Fruit fly (Drosophila melanogaster) whole organism, embryonic: ENCODE data around the gene CG13949.

Experiments
- BEAF-32 ChIP-seq: fragments of 200-800 bp; sonication (Bioruptor generic); optimal IDR thresholded peaks from 3 replicates; lab custom pipeline; 2017; ENCODE audit warnings: missing biosample characterization, missing genetic modification characterization, mild to moderate bottlenecking, moderate library complexity, missing genetic modification reagents
- CG10565 ChIP-seq: fragments of 200-800 bp; sonication (Bioruptor generic); optimal IDR thresholded peaks from 3 replicates; lab custom pipeline; 2016; ENCODE audit warnings: missing biosample characterization, mild to moderate bottlenecking, missing genetic modification characterization
- CG11093 ChIP-seq: fragments of 200-800 bp; sonication (Bioruptor generic); IDR thresholded peaks from 3 replicates; pipeline ENCODE4 v1.3.6; 2022; ENCODE audit warnings: missing biosample characterization, missing genetic modification characterization
- CG13624 ChIP-seq: fragments of 200-800 bp; sonication (Bioruptor generic); optimal IDR thresholded peaks from 2 replicates; lab custom pipeline; 2016; ENCODE audit warnings: missing biosample characterization, missing genetic modification characterization
- CG17359 ChIP-seq: fragments of 200-800 bp; sonication (Bioruptor generic); optimal IDR thresholded peaks from 3 replicates; lab custom pipeline; 2018; ENCODE audit warnings: missing biosample characterization, mild to moderate bottlenecking, missing genetic modification characterization, moderate library complexity
- CG18262 ChIP-seq: fragments of 200-800 bp; optimal IDR thresholded peaks from 3 replicates; lab custom pipeline; 2019; ENCODE audit warnings: missing biosample characterization, mild to moderate bottlenecking, missing genetic modification characterization, moderate library complexity
- CG30431 ChIP-seq: fragments of 200-800 bp; sonication (Bioruptor generic); optimal IDR thresholded peaks from 2 replicates; lab custom pipeline; 2017; ENCODE audit warnings: missing biosample characterization, missing genetic modification characterization
- CG31224 ChIP-seq: fragments of 200-800 bp; sonication (Bioruptor generic); IDR thresholded peaks from 2 replicates; pipeline ENCODE4 v1.3.6; 2022; ENCODE audit warnings: missing biosample characterization, missing genetic modification characterization
- CG31365 ChIP-seq: fragments of 200-800 bp; sonication (Bioruptor generic); optimal IDR thresholded peaks from 2 replicates; lab custom pipeline; 2018; ENCODE audit warnings: missing biosample characterization, mild to moderate bottlenecking, missing genetic modification characterization
- CG34422 ChIP-seq: fragments of 200-800 bp; sonication (Bioruptor generic); IDR thresholded peaks from 3 replicates; pipeline ENCODE4 v1.3.6; 2022; ENCODE audit warnings: missing biosample characterization, missing genetic modification characterization
- CG43689 ChIP-seq: fragments of 200-800 bp; sonication (Bioruptor generic); IDR thresholded peaks from 2 replicates; pipeline ENCODE4 v1.3.6; 2022; ENCODE audit warnings: missing biosample characterization, missing genetic modification characterization
- CG5953 ChIP-seq: fragments of 200-800 bp; sonication (Bioruptor generic); IDR thresholded peaks from 2 replicates; pipeline ENCODE4 v1.3.6; 2022; ENCODE audit warnings: missing biosample characterization, missing genetic modification characterization
- CG6689 ChIP-seq: fragments of 200-800 bp; sonication (Bioruptor generic); IDR thresholded peaks from 2 replicates; pipeline ENCODE4 v1.3.6; 2022; ENCODE audit warnings: missing biosample characterization, missing genetic modification characterization
- CG8290 ChIP-seq, 3 experiments: fragments of 200-800 bp; sonication (Bioruptor generic); optimal IDR thresholded peaks; 2 replicates each; lab custom pipeline; 2016 to 2019; ENCODE audit warnings: missing biosample characterization in 3 of 3, missing genetic modification characterization in 3 of 3, mild to moderate bottlenecking in 2 of 3, moderate library complexity in 1 of 3
- CG8359 ChIP-seq: fragments of 200-800 bp; sonication (Bioruptor generic); optimal IDR thresholded peaks from 2 replicates; lab custom pipeline; 2017; ENCODE audit warnings: missing biosample characterization, mild to moderate bottlenecking, missing genetic modification characterization, borderline replicate concordance
- CTCF ChIP-seq: fragments of 200-800 bp; sonication (Bioruptor generic); optimal IDR thresholded peaks from 2 replicates; lab custom pipeline; 2017; ENCODE audit warnings: missing biosample characterization, mild to moderate bottlenecking, missing genetic modification characterization, moderate library complexity
- Chrac-16 ChIP-seq: fragments of 200-800 bp; sonication (Bioruptor generic); optimal IDR thresholded peaks from 3 replicates; lab custom pipeline; 2016; ENCODE audit warnings: missing biosample characterization, missing genetic modification characterization
- CkIIα-i1 ChIP-seq: fragments of 200-800 bp; sonication (Bioruptor generic); IDR thresholded peaks from 2 replicates; pipeline ENCODE4 v1.3.6; 2022; ENCODE audit warnings: missing biosample characterization, missing genetic modification characterization
- GATAe ChIP-seq: fragments of 200-800 bp; sonication (Bioruptor generic); conservative IDR thresholded peaks from 2 replicates; pipeline ENCODE4 v1.3.6; 2022; ENCODE audit warnings: missing biosample characterization, missing genetic modification characterization
- Gsc ChIP-seq: fragments of 200-800 bp; sonication (Bioruptor generic); IDR thresholded peaks from 2 replicates; pipeline ENCODE4 v1.3.6; 2022; ENCODE audit warnings: missing biosample characterization, missing genetic modification characterization
- HLH3B ChIP-seq: fragments of 200-800 bp; sonication (Bioruptor generic); IDR thresholded peaks from 2 replicates; pipeline ENCODE4 v1.3.6; 2022; ENCODE audit warnings: missing biosample characterization, missing genetic modification characterization
- Lim3 ChIP-seq: fragments of 200-800 bp; sonication (Bioruptor generic); IDR thresholded peaks from 2 replicates; pipeline ENCODE4 v1.3.6; 2022; ENCODE audit warnings: missing biosample characterization, missing genetic modification characterization
- Lpt ChIP-seq: fragments of >200 bp; optimal IDR thresholded peaks from 2 replicates; lab custom pipeline; 2018; ENCODE audit warnings: missing biosample characterization, missing genetic modification characterization
- MESR4 ChIP-seq: fragments of 200-800 bp; sonication (Bioruptor generic); optimal IDR thresholded peaks from 2 replicates; lab custom pipeline; 2018; ENCODE audit warnings: missing biosample characterization, mild to moderate bottlenecking, missing genetic modification characterization, moderate library complexity
- Max ChIP-seq: fragments of 200-800 bp; sonication (Bioruptor generic); optimal IDR thresholded peaks from 2 replicates; lab custom pipeline; 2016; ENCODE audit warnings: missing biosample characterization, mild to moderate bottlenecking, missing genetic modification characterization
- Meics ChIP-seq: fragments of 200-800 bp; sonication (Bioruptor generic); optimal IDR thresholded peaks from 2 replicates; lab custom pipeline; 2017; ENCODE audit warnings: missing biosample characterization, mild to moderate bottlenecking, missing genetic modification characterization
- Pdp1 ChIP-seq, 2 experiments: fragments of 200-800 bp; sonication (Bioruptor generic); optimal IDR thresholded peaks; 3 replicates each; lab custom pipeline; 2016; ENCODE audit warnings: missing biosample characterization in 2 of 2, missing genetic modification characterization in 2 of 2, mild to moderate bottlenecking in 1 of 2, moderate library complexity in 1 of 2
- Ptx1 ChIP-seq: fragments of 200-800 bp; sonication (Bioruptor generic); IDR thresholded peaks from 2 replicates; pipeline ENCODE4 v1.3.6; 2022; ENCODE audit warnings: missing biosample characterization, missing genetic modification characterization
- Sin3A ChIP-seq: fragments of >200 bp; optimal IDR thresholded peaks from 2 replicates; lab custom pipeline; 2018
- Sry-β ChIP-seq: fragments of 200-800 bp; sonication (Bioruptor generic); optimal IDR thresholded peaks from 2 replicates; lab custom pipeline; 2018; ENCODE audit warnings: missing biosample characterization, mild to moderate bottlenecking, missing genetic modification characterization, moderate library complexity
- TFAM ChIP-seq: fragments of 200-800 bp; sonication (Bioruptor generic); optimal IDR thresholded peaks from 2 replicates; lab custom pipeline; 2017; ENCODE audit warnings: missing biosample characterization, missing genetic modification characterization, inconsistent platforms
- Tbp ChIP-seq: fragments of >200 bp; optimal IDR thresholded peaks from 2 replicates; lab custom pipeline; 2018; ENCODE audit warnings: missing biosample characterization, missing genetic modification characterization
- bowl ChIP-seq: fragments of 200-800 bp; sonication (Bioruptor generic); IDR thresholded peaks from 2 replicates; pipeline ENCODE4 v1.3.6; 2022; ENCODE audit warnings: missing biosample characterization, missing genetic modification characterization
- cg ChIP-seq: fragments of 200-800 bp; sonication (Bioruptor generic); optimal IDR thresholded peaks from 3 replicates; lab custom pipeline; 2019; ENCODE audit warnings: missing biosample characterization, mild to moderate bottlenecking, missing genetic modification characterization, moderate library complexity
- crp ChIP-seq, 2 experiments: fragments of 200-800 bp; sonication (Bioruptor generic); optimal IDR thresholded peaks; 2 replicates in 1 of 2; 3 replicates in 1 of 2; lab custom pipeline; 2017; ENCODE audit warnings: missing biosample characterization in 2 of 2, missing genetic modification characterization in 2 of 2, mild to moderate bottlenecking in 1 of 2, moderate library complexity in 1 of 2
- danr ChIP-seq: fragments of 200-800 bp; sonication (Bioruptor generic); IDR thresholded peaks from 2 replicates; pipeline ENCODE4 v1.3.6; 2022; ENCODE audit warnings: missing biosample characterization, missing genetic modification characterization
- dati ChIP-seq: fragments of 200-800 bp; sonication (Bioruptor generic); IDR thresholded peaks from 2 replicates; pipeline ENCODE4 v1.3.6; 2022; ENCODE audit warnings: missing biosample characterization, missing genetic modification characterization
- dpn ChIP-seq, 2 experiments: fragments of 200-800 bp; sonication (Bioruptor generic); optimal IDR thresholded peaks; 3 replicates each; lab custom pipeline; 2016; ENCODE audit warnings: missing biosample characterization in 2 of 2, missing genetic modification characterization in 2 of 2
- dysf ChIP-seq: fragments of 200-800 bp; sonication (Bioruptor generic); IDR thresholded peaks from 3 replicates; pipeline ENCODE4 v1.3.6; 2022; ENCODE audit warnings: missing biosample characterization, missing genetic modification characterization
- ewg ChIP-seq: fragments of 200-800 bp; sonication (Bioruptor generic); optimal IDR thresholded peaks from 3 replicates; lab custom pipeline; 2017; ENCODE audit warnings: mild to moderate bottlenecking, missing biosample characterization, missing genetic modification reagents, missing genetic modification characterization
- ftz-f1 ChIP-seq: fragments of 200-800 bp; sonication (Bioruptor generic); optimal IDR thresholded peaks from 2 replicates; lab custom pipeline; 2016; ENCODE audit warnings: missing biosample characterization, missing genetic modification characterization
- nmo ChIP-seq: fragments of 200-800 bp; sonication (Bioruptor generic); optimal IDR thresholded peaks from 2 replicates; lab custom pipeline; 2018; ENCODE audit warnings: missing biosample characterization, mild to moderate bottlenecking, missing genetic modification characterization, moderate library complexity
- pb ChIP-seq: fragments of 200-800 bp; sonication (Bioruptor generic); optimal IDR thresholded peaks from 3 replicates; lab custom pipeline; 2016; ENCODE audit warnings: missing biosample characterization, missing genetic modification characterization
- phol ChIP-seq: fragments of 200-800 bp; sonication (Bioruptor generic); optimal IDR thresholded peaks from 3 replicates; lab custom pipeline; 2018; ENCODE audit warnings: missing biosample characterization, mild to moderate bottlenecking, missing genetic modification characterization, moderate library complexity
- prd ChIP-seq, 3 experiments: fragments of >200 bp in 2 of 3; fragments of 200-800 bp in 1 of 3; sonication (Bioruptor generic) in 1 of 3; optimal IDR thresholded peaks in 2 of 3; IDR thresholded peaks in 1 of 3; 2 replicates in 2 of 3; 3 replicates in 1 of 3; pipeline versions ENCODE4 v1.3.6 to Lab custom; 2017 to 2022; ENCODE audit warnings: missing biosample characterization in 1 of 3, missing genetic modification characterization in 1 of 3
- salm ChIP-seq: fragments of 200-800 bp; sonication (Bioruptor generic); optimal IDR thresholded peaks from 2 replicates; lab custom pipeline; 2018; ENCODE audit warnings: missing biosample characterization, mild to moderate bottlenecking, missing genetic modification characterization
- seq ChIP-seq: fragments of 200-800 bp; sonication (Bioruptor generic); IDR thresholded peaks from 2 replicates; pipeline ENCODE4 v1.3.6; 2022; ENCODE audit warnings: missing biosample characterization, missing genetic modification characterization
- sisA ChIP-seq: fragments of 200-800 bp; sonication (Bioruptor generic); IDR thresholded peaks from 2 replicates; pipeline ENCODE4 v1.3.6; 2022; ENCODE audit warnings: missing biosample characterization, missing genetic modification characterization
- stc ChIP-seq: fragments of 200-800 bp; sonication (Bioruptor generic); IDR thresholded peaks from 2 replicates; pipeline ENCODE4 v1.3.6; 2022; ENCODE audit warnings: missing biosample characterization, missing genetic modification characterization
- vnd ChIP-seq: fragments of 200-800 bp; sonication (Bioruptor generic); IDR thresholded peaks from 3 replicates; pipeline ENCODE4 v1.3.6; 2022; ENCODE audit warnings: missing biosample characterization, missing genetic modification characterization; ENCODE audit not compliant: partially characterized antibody

The CG13949 gene

dm6 chr2L:841708-842107 is 13.4 kb upstream of the CG13949 start (continued):
- TF ChIP-seq bowl (GFP tag; lab: Robert Waterston, UW): peak; percentile 52; the same call in 1 of the 2 replicates
- peak; percentile 84 for TF ChIP-seq CG31224 (GFP tag; lab: Robert Waterston, UW)
- TF ChIP-seq BEAF-32 (GFP tag; lab: Kevin White, UChicago): no peak
- TF ChIP-seq CG34422 (GFP tag; lab: Robert Waterston, UW): peak; percentile 68; the same call in 1 of the 3 replicates
- peak; percentile 70 for TF ChIP-seq Chrac-16 (GFP tag; lab: Kevin White, UChicago)
- peak; percentile 48; the same call in 1 of the 2 replicates for TF ChIP-seq CG43689
- no peak for TF ChIP-seq Sin3A (lab: Kevin White, UChicago)
- peak; percentile 60 for TF ChIP-seq CG13624 (GFP tag; lab: Kevin White, UChicago)
- no peak for TF ChIP-seq MESR4
- TF ChIP-seq Sry-β: no peak
- no peak; the same call in 1 of the 2 replicates for TF ChIP-seq GATAe (GFP tag; lab: Robert Waterston, UW)
- TF ChIP-seq HLH3B (GFP tag; lab: Robert Waterston, UW): peak; percentile 82
- no peak for TF ChIP-seq TFAM (GFP tag; lab: Kevin White, UChicago)
- TF ChIP-seq sisA: peak; percentile 76
- TF ChIP-seq CG18262 (tag; lab: Kevin White, UChicago): peak; percentile 67
- 0 out of 2 replicates have a peak, but pooled peaks have one; percentile 39 for TF ChIP-seq CkIIα-i1 (GFP tag; lab: Robert Waterston, UW)
- TF ChIP-seq stc (GFP tag; lab: Robert Waterston, UW): peak; percentile 61
- TF ChIP-seq CG8290 (GFP tag; optimal IDR thresholded peaks at IDR 0.05; lab: Kevin White, UChicago): peak; percentile 38
- peak in 1 of 2 experiments; percentile 79 for TF ChIP-seq CG8290 (tag; optimal IDR thresholded peaks at IDR 0.05; lab: Kevin White, UChicago)
- TF ChIP-seq CG6689 (GFP tag; lab: Robert Waterston, UW): peak; percentile 71
- TF ChIP-seq seq (GFP tag; lab: Robert Waterston, UW): peak; percentile 59; the same call in 1 of the 2 replicates
- no peak for TF ChIP-seq prd (optimal IDR thresholded peaks at IDR 0.05; lab: Kevin White, UChicago)
- peak; percentile 88 for TF ChIP-seq prd (GFP tag; IDR thresholded peaks at IDR 0.05; lab: Robert Waterston, UW)
- peak; percentile 82 for TF ChIP-seq Meics (GFP tag; lab: Kevin White, UChicago)
- TF ChIP-seq CG11093 (GFP tag; lab: Robert Waterston, UW): 0 out of 3 replicates have a peak, but pooled peaks have one; percentile 43
- no peak for TF ChIP-seq vnd (GFP tag; lab: Robert Waterston, UW)
- TF ChIP-seq pb: peak; percentile 53
- TF ChIP-seq Pdp1 (GFP tag; optimal IDR thresholded peaks at IDR 0.05; lab: Kevin White, UChicago): peak; percentile 39 to 40
- TF ChIP-seq dati (GFP tag; lab: Robert Waterston, UW): peak; percentile 17; the same call in 1 of the 2 replicates
- peak; percentile 43 for TF ChIP-seq ewg (GFP tag; lab: Kevin White, UChicago)
- no peak for TF ChIP-seq CG31365 (tag; lab: Kevin White, UChicago)
- peak; percentile 52; the same call in 1 of the 2 replicates for TF ChIP-seq Lim3 (GFP tag; lab: Robert Waterston, UW)
- TF ChIP-seq CG5953 (GFP tag; lab: Robert Waterston, UW): no peak
- TF ChIP-seq danr (GFP tag; lab: Robert Waterston, UW): peak; percentile 49; the same call in 1 of the 2 replicates
- no peak for TF ChIP-seq salm
- TF ChIP-seq CTCF (GFP tag; lab: Kevin White, UChicago): no peak
- TF ChIP-seq dpn (GFP tag; optimal IDR thresholded peaks at IDR 0.05; lab: Kevin White, UChicago): peak; percentile 74
- no peak for TF ChIP-seq CG10565 (GFP tag; lab: Kevin White, UChicago)
- TF ChIP-seq CG30431 (GFP tag; lab: Kevin White, UChicago): peak; percentile 53
- TF ChIP-seq Max: peak; percentile 55
- TF ChIP-seq CG17359 (tag; lab: Kevin White, UChicago): peak; percentile 70
- TF ChIP-seq Gsc: peak; percentile 31; the same call in 1 of the 2 replicates
- TF ChIP-seq Tbp (GFP tag; lab: Kevin White, UChicago): no peak
- peak; percentile 56 for TF ChIP-seq phol
- TF ChIP-seq nmo (GFP tag; lab: Kevin White, UChicago): peak; percentile 54
- TF ChIP-seq cg (GFP tag; lab: Kevin White, UChicago): no peak
- TF ChIP-seq CG8359 (GFP tag; lab: Kevin White, UChicago): no peak
- peak; percentile 80 for TF ChIP-seq Ptx1 (GFP tag; lab: Robert Waterston, UW)
- peak; percentile 38 for TF ChIP-seq ftz-f1 (GFP tag; lab: Kevin White, UChicago)
- TF ChIP-seq dysf: peak; percentile 86
- no peak for TF ChIP-seq Lpt (GFP tag; lab: Kevin White, UChicago)
- TF ChIP-seq crp (GFP tag; optimal IDR thresholded peaks at IDR 0.05; lab: Kevin White, UChicago): no peak
